Worm (Caenorhabditis elegans) whole organism, L4 larva: ENCODE results near the gene acr-16.

Experiments used
- F44E2.7 ChIP-seq: fragments of 200-800 bp; sonication (Bioruptor generic); IDR thresholded peaks from 2 replicates; pipeline ENCODE4 v2.1.2; 2022; ENCODE audit warnings: missing genetic modification characterization, missing compliant biosample characterization
- F49E8.2 ChIP-seq: sonication (generic microtip); optimal IDR thresholded peaks from 2 replicates; lab custom pipeline; 2016; ENCODE audit warnings: missing compliant biosample characterization, mild to moderate bottlenecking, missing genetic modification characterization, borderline replicate concordance
- T20F7.1 ChIP-seq: fragments of 200-800 bp; sonication (Bioruptor generic); optimal IDR thresholded peaks from 2 replicates; lab custom pipeline; 2018; ENCODE audit warnings: mild to moderate bottlenecking, missing genetic modification characterization, missing compliant biosample characterization
- T26A8.4 ChIP-seq: fragments of 200-800 bp; sonication (Bioruptor generic); IDR thresholded peaks from 2 replicates; pipeline ENCODE4 v1.3.6; 2022; ENCODE audit warnings: missing genetic modification characterization, missing compliant biosample characterization
- ZK337.2 ChIP-seq: fragments of 200-800 bp; sonication (Bioruptor generic); IDR thresholded peaks from 2 replicates; pipeline ENCODE4 v1.3.6; 2022; ENCODE audit warnings: missing genetic modification reagents, missing genetic modification characterization, missing compliant biosample characterization
- ZK546.5 ChIP-seq, 2 experiments: sonication (generic microtip); optimal IDR thresholded peaks; 2 replicates each; lab custom pipeline; 2017; ENCODE audit warnings: missing biosample characterization in 2 of 2, missing genetic modification characterization in 2 of 2
- aha-1 ChIP-seq: fragments of 150-350 bp; peaks from one replicate; lab custom pipeline; 2014; ENCODE audit warnings: missing biosample characterization, missing genetic modification characterization
- aly-2 ChIP-seq: sonication (generic microtip); optimal IDR thresholded peaks from 2 replicates; lab custom pipeline; 2018; ENCODE audit warnings: missing biosample characterization, missing genetic modification characterization
- ceh-20 ChIP-seq: fragments of 200-800 bp; sonication (Bioruptor generic); IDR thresholded peaks from 2 replicates; pipeline ENCODE4 v1.3.6; 2022; ENCODE audit warnings: missing genetic modification reagents, missing genetic modification characterization, missing compliant biosample characterization
- ceh-28 ChIP-seq: fragments of 150-350 bp; optimal IDR thresholded peaks from 2 replicates; lab custom pipeline; 2014; ENCODE audit warnings: missing biosample characterization, missing genetic modification reagents, missing genetic modification characterization
- ceh-62 ChIP-seq: sonication (generic microtip); optimal IDR thresholded peaks from 2 replicates; lab custom pipeline; 2017; ENCODE audit warnings: missing biosample characterization, missing genetic modification characterization
- cey-2 ChIP-seq: sonication (generic microtip); optimal IDR thresholded peaks from 3 replicates; lab custom pipeline; 2017; ENCODE audit warnings: missing genetic modification characterization, mild to moderate bottlenecking, missing compliant biosample characterization, antibody characterized with exemption, borderline replicate concordance; ENCODE audit not compliant: insufficient read depth
- daf-12 ChIP-seq: fragments of 150-350 bp; optimal IDR thresholded peaks from 2 replicates; lab custom pipeline; 2014; ENCODE audit warnings: missing biosample characterization, missing genetic modification reagents, missing genetic modification characterization
- daf-16 ChIP-seq, 3 experiments: sonication (generic microtip); optimal IDR thresholded peaks; 2 replicates each; lab custom pipeline; 2016 to 2017; ENCODE audit warnings: missing genetic modification characterization in 3 of 3, missing genetic modification reagents in 3 of 3, mild to moderate bottlenecking in 2 of 3, missing compliant biosample characterization in 2 of 3, missing biosample characterization in 1 of 3, moderate library complexity in 1 of 3
- daf-8 ChIP-seq: fragments of 200-800 bp; sonication (Bioruptor generic); IDR thresholded peaks from 2 replicates; pipeline ENCODE4 v1.3.6; 2022; ENCODE audit warnings: missing genetic modification characterization, missing compliant biosample characterization
- dmd-6 ChIP-seq: fragments of 200-800 bp; sonication (Bioruptor generic); IDR thresholded peaks from 2 replicates; pipeline ENCODE4 v1.3.6; 2022; ENCODE audit warnings: missing genetic modification reagents, missing genetic modification characterization, missing compliant biosample characterization
- dpl-1 ChIP-seq: fragments of 150-350 bp; optimal IDR thresholded peaks from 2 replicates; lab custom pipeline; 2014; ENCODE audit warnings: missing biosample characterization, missing genetic modification reagents, missing genetic modification characterization
- egl-27 ChIP-seq: sonication (generic microtip); optimal IDR thresholded peaks from 3 replicates; lab custom pipeline; 2017; ENCODE audit warnings: missing biosample characterization, missing genetic modification reagents, missing genetic modification characterization
- fkh-10 ChIP-seq: fragments of 150-350 bp; optimal IDR thresholded peaks from 2 replicates; lab custom pipeline; 2014; ENCODE audit warnings: missing biosample characterization, missing genetic modification reagents, missing genetic modification characterization
- hlh-11 ChIP-seq: fragments of 200-800 bp; sonication (Bioruptor generic); optimal IDR thresholded peaks from 2 replicates; lab custom pipeline; 2018; ENCODE audit warnings: mild to moderate bottlenecking, missing genetic modification characterization, missing compliant biosample characterization
- hmg-1.1 ChIP-seq: fragments of 200-800 bp; sonication (Bioruptor generic); IDR thresholded peaks from 2 replicates; pipeline ENCODE4 v1.3.6; 2022; ENCODE audit warnings: missing genetic modification reagents, missing genetic modification characterization, missing compliant biosample characterization
- lim-7 ChIP-seq: fragments of 200-800 bp; sonication (Bioruptor generic); IDR thresholded peaks from 2 replicates; pipeline ENCODE4 v1.3.6; 2022; ENCODE audit warnings: missing genetic modification characterization, missing compliant biosample characterization
- lin-1 ChIP-seq: fragments of 200-800 bp; sonication (Bioruptor generic); IDR thresholded peaks from 2 replicates; pipeline ENCODE4 v1.3.6; 2022; ENCODE audit warnings: missing genetic modification reagents, missing genetic modification characterization, missing compliant biosample characterization
- lin-15B ChIP-seq: fragments of 150-350 bp; sonication (generic microtip); optimal IDR thresholded peaks from 3 replicates; lab custom pipeline; 2014; ENCODE audit warnings: missing biosample characterization, missing genetic modification characterization
- madf-5 ChIP-seq, 2 experiments: fragments of 200-800 bp; sonication (Bioruptor generic); IDR thresholded peaks; 2 replicates each; pipeline ENCODE4 v1.3.6; 2022; ENCODE audit warnings: missing compliant biosample characterization in 2 of 2, missing genetic modification characterization in 2 of 2
- madf-9 ChIP-seq: fragments of 200-800 bp; sonication (Bioruptor generic); conservative IDR thresholded peaks from 2 replicates; pipeline ENCODE4 v1.3.6; 2022; ENCODE audit warnings: missing genetic modification reagents, missing genetic modification characterization, missing compliant biosample characterization
- mdl-1 ChIP-seq, 2 experiments: fragments of 150-350 bp in 1 of 2; sonication (generic microtip) in 1 of 2; optimal IDR thresholded peaks; 2 replicates each; lab custom pipeline; 2014 to 2017; ENCODE audit warnings: missing biosample characterization in 2 of 2, missing genetic modification characterization in 2 of 2
- mes-2 ChIP-seq: sonication (generic microtip); optimal IDR thresholded peaks from 2 replicates; lab custom pipeline; 2016; ENCODE audit warnings: missing genotype, mild to moderate bottlenecking, missing genetic modification characterization, missing compliant biosample characterization; ENCODE audit not compliant: poor library complexity, severe bottlenecking
- nhr-102 ChIP-seq: sonication (generic microtip); optimal IDR thresholded peaks from 2 replicates; lab custom pipeline; 2016; ENCODE audit warnings: mild to moderate bottlenecking, missing genetic modification characterization, moderate library complexity, missing compliant biosample characterization
- nhr-11 ChIP-seq: fragments of 150-350 bp; optimal IDR thresholded peaks from 2 replicates; lab custom pipeline; 2014; ENCODE audit warnings: missing biosample characterization, missing genetic modification characterization
- nhr-111 ChIP-seq: fragments of 200-800 bp; sonication (Bioruptor generic); optimal IDR thresholded peaks from 2 replicates; lab custom pipeline; 2018; ENCODE audit warnings: mild to moderate bottlenecking, missing genetic modification characterization, missing compliant biosample characterization
- nhr-28 ChIP-seq: fragments of 150-350 bp; optimal IDR thresholded peaks from 2 replicates; lab custom pipeline; 2014; ENCODE audit warnings: missing biosample characterization, missing genetic modification characterization
- nhr-48 ChIP-seq: sonication (generic microtip); optimal IDR thresholded peaks from 2 replicates; lab custom pipeline; 2016; ENCODE audit warnings: mild to moderate bottlenecking, missing genetic modification characterization, missing compliant biosample characterization
- nhr-76 ChIP-seq: fragments of 150-350 bp; optimal IDR thresholded peaks from 2 replicates; lab custom pipeline; 2014; ENCODE audit warnings: missing biosample characterization, missing genetic modification characterization
- nhr-77 ChIP-seq: fragments of 150-350 bp; optimal IDR thresholded peaks from 2 replicates; lab custom pipeline; 2014; ENCODE audit warnings: missing biosample characterization, missing genetic modification characterization
- rbr-2 ChIP-seq: sonication (generic microtip); optimal IDR thresholded peaks from 2 replicates; lab custom pipeline; 2016; ENCODE audit warnings: missing genotype, missing genetic modification characterization, missing compliant biosample characterization
- tag-97 ChIP-seq: fragments of 200-800 bp; sonication (Bioruptor generic); IDR thresholded peaks from 2 replicates; pipeline ENCODE4 v1.3.6; 2022; ENCODE audit warnings: missing genetic modification characterization, missing compliant biosample characterization
- tra-1 ChIP-seq: fragments of 200-800 bp; sonication (Bioruptor generic); IDR thresholded peaks from 2 replicates; pipeline ENCODE4 v1.3.6; 2022; ENCODE audit warnings: missing genetic modification reagents, missing genetic modification characterization, missing compliant biosample characterization
- unc-62 ChIP-seq, 3 experiments: fragments of 150-350 bp in 1 of 3; sonication (generic microtip); optimal IDR thresholded peaks in 2 of 3; peaks in 1 of 3; 1 replicate in 1 of 3; 2 replicates in 2 of 3; lab custom pipeline; 2014 to 2017; ENCODE audit warnings: missing biosample characterization in 3 of 3, missing genetic modification characterization in 3 of 3, missing genetic modification reagents in 3 of 3, missing genotype in 1 of 3
- vab-7 ChIP-seq: fragments of 200-800 bp; sonication (Bioruptor generic); IDR thresholded peaks from 2 replicates; pipeline ENCODE4 v1.3.6; 2022; ENCODE audit warnings: missing genetic modification reagents, missing genetic modification characterization, missing compliant biosample characterization
- zag-1 ChIP-seq: fragments of 150-350 bp; optimal IDR thresholded peaks from 2 replicates; lab custom pipeline; 2014; ENCODE audit warnings: missing biosample characterization, missing genetic modification characterization
- zfp-2 ChIP-seq: sonication (generic microtip); optimal IDR thresholded peaks from 2 replicates; lab custom pipeline; 2016; ENCODE audit warnings: mild to moderate bottlenecking, missing genetic modification characterization, missing compliant biosample characterization

The acr-16 gene

DNA sequence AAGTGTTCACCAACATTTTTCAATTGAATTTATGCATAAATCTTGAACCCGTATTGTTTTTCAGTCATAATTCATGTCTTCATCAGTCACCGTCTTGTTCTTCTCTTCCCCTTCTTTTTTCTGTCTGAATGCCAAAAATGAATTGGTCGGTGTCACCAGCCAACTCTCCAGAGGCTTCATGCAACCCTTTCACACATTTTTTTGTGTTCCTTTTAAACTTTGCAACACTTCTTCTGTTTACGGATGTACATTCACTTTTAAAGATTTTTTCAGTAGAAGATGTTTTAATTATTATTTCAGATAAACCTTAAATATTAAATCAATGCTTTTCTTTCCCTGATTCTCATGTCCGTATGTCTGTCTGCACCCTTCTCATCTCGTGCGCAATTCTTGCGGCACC lies at the start of gene acr-16:
TSS of gene acr-16 (plus strand) at position 301 of the 400 bp plus-strand sequence.
- TF ChIP-seq lin-1 (no peak), nhr-102 (no peak), nhr-48 (no peak), vab-7 (GFP tag; lab: Robert Waterston, UW) (no peak), hmg-1.1 (GFP tag; lab: Robert Waterston, UW) (no peak), zag-1 (no peak), lim-7 (no peak), F49E8.2 (tag; lab: Kevin White, UChicago) (no peak), ceh-62 (no peak), tra-1 (GFP tag; lab: Robert Waterston, UW) (no peak), nhr-76 (tag; lab: Kevin White, UChicago) (no peak), fkh-10 (GFP tag; lab: Kevin White, UChicago) (no peak), lin-15B (tag; lab: Kevin White, UChicago) (no peak)

DNA sequence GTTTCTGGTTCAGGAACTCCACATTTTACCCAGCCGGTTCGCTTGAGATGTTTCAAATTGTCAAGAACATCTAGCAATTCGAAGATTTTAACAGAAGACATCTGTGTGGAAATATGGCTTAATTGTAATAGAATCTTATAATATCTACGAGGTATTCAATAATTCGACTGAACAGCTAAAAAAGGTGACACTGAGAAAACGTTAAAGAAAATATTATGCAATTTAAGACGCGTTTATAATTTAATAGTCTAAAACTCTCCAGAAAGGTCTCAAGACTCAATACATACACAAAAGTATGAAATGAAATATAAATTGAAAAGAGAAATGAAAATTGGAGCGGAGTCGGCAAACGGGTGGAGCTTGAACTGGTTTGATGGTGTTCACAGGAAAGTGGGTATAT lies 47.7 kb upstream of the acr-16 start, which contains the start of gene F45F2.9:
TSS of gene F45F2.9 (minus strand) at position 101 of the 400 bp plus-strand sequence.
- TF ChIP-seq nhr-11 (tag; lab: Kevin White, UChicago) (no peak), cey-2 (no peak), madf-9 (GFP tag; lab: Robert Waterston, UW) (no peak), F49E8.2 (tag; lab: Kevin White, UChicago) (no peak), nhr-28 (tag; lab: Kevin White, UChicago) (no peak), ceh-20 (GFP tag; lab: Robert Waterston, UW) (no peak), aly-2 (tag; lab: Kevin White, UChicago) (no peak), zag-1 (no peak), hlh-11 (tag; lab: Kevin White, UChicago) (no peak), egl-27 (tag; lab: Kevin White, UChicago) (no peak), tag-97 (GFP tag; lab: Robert Waterston, UW) (no peak), daf-8 (no peak), ZK546.5 (tag; optimal IDR thresholded peaks at IDR 0.05; lab: Kevin White, UChicago) (no peak), tra-1 (GFP tag; lab: Robert Waterston, UW) (no peak), ceh-28 (tag; lab: Kevin White, UChicago) (no peak)

DNA sequence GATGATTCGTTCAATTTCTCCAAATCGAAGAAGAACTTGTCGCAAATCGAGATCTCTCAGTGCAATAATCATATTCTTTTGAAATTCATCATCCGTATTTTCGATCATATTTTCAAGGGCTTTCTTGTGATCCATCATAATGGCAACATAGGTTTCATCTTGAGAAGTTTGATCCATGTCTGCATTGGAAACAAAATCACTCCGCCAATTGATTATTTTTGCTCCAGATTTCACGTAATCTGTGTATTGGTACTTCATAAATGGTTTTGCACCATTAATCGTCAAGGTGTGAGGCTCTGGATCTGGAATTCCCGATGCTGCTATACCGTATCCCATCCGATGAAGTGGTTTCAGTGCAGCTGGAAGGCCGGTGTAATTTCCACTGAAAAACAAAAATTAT lies 44.6 kb upstream of the acr-16 start:
- TF ChIP-seq nhr-77 (tag; lab: Kevin White, UChicago) (no peak), aha-1 (peak; percentile 96)

DNA sequence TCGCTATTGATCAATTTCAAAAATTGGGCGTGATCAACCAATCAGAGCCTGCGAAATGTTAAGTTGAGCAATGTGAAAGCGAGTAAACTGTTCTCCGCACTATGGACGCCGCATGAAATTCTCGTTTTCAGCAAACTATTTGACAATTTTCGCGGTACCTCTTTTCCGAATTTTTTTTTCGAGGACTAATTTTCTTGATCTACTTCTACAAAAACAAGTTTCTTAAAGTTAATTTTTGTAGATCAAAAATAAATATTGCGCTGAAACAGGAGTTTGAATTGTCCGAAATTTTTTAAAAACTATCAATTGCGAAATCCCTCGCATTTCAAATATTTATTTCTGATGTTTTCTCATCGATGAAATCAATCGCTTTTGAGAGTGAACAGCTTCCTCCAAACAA lies 43.3 kb upstream of the acr-16 start:
- TF ChIP-seq unc-62 (GFP tag; optimal IDR thresholded peaks at IDR 0.05 in 1 of 2; lab: Kevin White, UChicago), result peak in 1 of 2 experiments; percentile 82
- no peak for TF ChIP-seq unc-62 (tag; optimal IDR thresholded peaks at IDR 0.05; lab: Kevin White, UChicago)
- TF ChIP-seq zfp-2 (tag; lab: Kevin White, UChicago), result no peak
- no peak for TF ChIP-seq daf-12 (tag; lab: Kevin White, UChicago)

DNA sequence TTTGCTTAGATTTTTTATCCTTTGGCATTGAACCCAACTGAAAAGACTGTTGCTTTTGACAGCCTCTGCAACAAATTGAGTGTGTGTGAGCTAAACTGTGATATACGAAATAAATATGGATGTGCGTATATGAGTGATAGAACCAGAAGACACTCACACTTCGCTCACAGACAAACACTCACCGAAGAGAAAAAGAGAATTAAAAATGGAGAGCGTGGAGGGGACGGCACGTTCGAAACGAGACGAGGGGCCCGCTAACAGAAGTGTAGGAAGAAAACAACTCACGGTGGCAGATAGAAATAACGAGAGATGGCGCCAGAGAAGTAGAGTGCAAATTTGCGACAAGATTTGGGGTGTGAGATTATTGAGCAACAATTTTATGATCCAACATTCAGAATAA lies 42.7 kb upstream of the acr-16 start:
- TF ChIP-seq rbr-2 (tag; lab: Kevin White, UChicago), result peak; percentile 59
- TF ChIP-seq T20F7.1 (GFP tag; lab: Kevin White, UChicago), result no peak
- 0 out of 2 replicates have a peak, but pooled peaks have one; percentile 14 for TF ChIP-seq dmd-6 (GFP tag; lab: Robert Waterston, UW)
- TF ChIP-seq mes-2 (tag; lab: Kevin White, UChicago), result peak; percentile 39
- peak; percentile 93 for TF ChIP-seq aha-1
- peak; percentile 44 for TF ChIP-seq nhr-11 (tag; lab: Kevin White, UChicago)
- no peak for TF ChIP-seq ZK337.2 (GFP tag; lab: Robert Waterston, UW)
- peak; percentile 18 for TF ChIP-seq dpl-1 (GFP tag; lab: Kevin White, UChicago)
- no peak for TF ChIP-seq nhr-111 (GFP tag; lab: Kevin White, UChicago)
- no peak for TF ChIP-seq daf-8
- peak; percentile 49; the same call in 1 of the 2 replicates for TF ChIP-seq hmg-1.1 (GFP tag; lab: Robert Waterston, UW)
- TF ChIP-seq madf-5 (GFP tag; IDR thresholded peaks at IDR 0.05; lab: Robert Waterston, UW), result no peak
- no peak for TF ChIP-seq F44E2.7 (GFP tag; lab: Robert Waterston, UW)
- peak in 1 of 2 experiments; percentile 97 for TF ChIP-seq unc-62 (GFP tag; optimal IDR thresholded peaks at IDR 0.05 in 1 of 2; lab: Kevin White, UChicago)
- TF ChIP-seq unc-62 (tag; optimal IDR thresholded peaks at IDR 0.05; lab: Kevin White, UChicago), result no peak
- peak; percentile 11 for TF ChIP-seq nhr-28 (tag; lab: Kevin White, UChicago)
- no peak for TF ChIP-seq daf-16 (GFP tag; optimal IDR thresholded peaks at IDR 0.05; lab: Kevin White, UChicago)
- TF ChIP-seq daf-16 (tag; optimal IDR thresholded peaks at IDR 0.05; lab: Kevin White, UChicago), result no peak
- no peak for TF ChIP-seq T26A8.4 (GFP tag; lab: Robert Waterston, UW)
- TF ChIP-seq mdl-1 (tag; optimal IDR thresholded peaks at IDR 0.05; lab: Kevin White, UChicago), result peak in 1 of 2 experiments; percentile 53
